Worm (Caenorhabditis elegans) whole organism, L2 larva: ENCODE data around the gene Y51B9A.8.

ENCODE experiments used
- C34F6.9 ChIP-seq: fragments of 150-350 bp; optimal IDR thresholded peaks from 2 replicates; lab custom pipeline; 2014; ENCODE audit warnings: missing biosample characterization, missing genetic modification characterization
- F13H6.1 ChIP-seq: sonication (generic microtip); optimal IDR thresholded peaks from 2 replicates; lab custom pipeline; 2016; ENCODE audit warnings: missing genetic modification characterization, missing compliant biosample characterization
- ZK546.5 ChIP-seq: sonication (generic microtip); optimal IDR thresholded peaks from 2 replicates; lab custom pipeline; 2017; ENCODE audit warnings: missing biosample characterization, missing genetic modification characterization
- alr-1 ChIP-seq: fragments of 150-350 bp; optimal IDR thresholded peaks from 2 replicates; lab custom pipeline; 2014; ENCODE audit warnings: missing biosample characterization, missing genetic modification characterization
- aly-2 ChIP-seq: fragments of 150-350 bp; optimal IDR thresholded peaks from 2 replicates; lab custom pipeline; 2014; ENCODE audit warnings: missing biosample characterization, missing genetic modification characterization
- ceh-16 ChIP-seq: fragments of 150-350 bp; optimal IDR thresholded peaks from 2 replicates; lab custom pipeline; 2014; ENCODE audit warnings: missing biosample characterization, missing genetic modification characterization
- ceh-82 ChIP-seq: fragments of 150-350 bp; optimal IDR thresholded peaks from 2 replicates; lab custom pipeline; 2014; ENCODE audit warnings: missing biosample characterization, missing genetic modification characterization
- dmd-4 ChIP-seq: sonication (generic microtip); optimal IDR thresholded peaks from 2 replicates; lab custom pipeline; 2017; ENCODE audit warnings: missing biosample characterization, missing genetic modification characterization
- egl-27 ChIP-seq: sonication (generic microtip); optimal IDR thresholded peaks from 3 replicates; lab custom pipeline; 2017; ENCODE audit warnings: missing biosample characterization, missing genetic modification reagents, missing genetic modification characterization
- elt-1 ChIP-seq: fragments of 150-350 bp; optimal IDR thresholded peaks from 2 replicates; lab custom pipeline; 2014; ENCODE audit warnings: missing biosample characterization, missing genetic modification characterization
- fos-1 ChIP-seq: fragments of 150-350 bp; optimal IDR thresholded peaks from 2 replicates; lab custom pipeline; 2014; ENCODE audit warnings: missing biosample characterization, missing genetic modification characterization
- gmeb-1 ChIP-seq: fragments of 150-350 bp; optimal IDR thresholded peaks from 2 replicates; lab custom pipeline; 2014; ENCODE audit warnings: missing biosample characterization, missing genetic modification characterization
- lin-11 ChIP-seq: fragments of 150-350 bp; sonication (generic microtip); optimal IDR thresholded peaks from 2 replicates; lab custom pipeline; 2014; ENCODE audit warnings: missing biosample characterization, missing genetic modification characterization, inconsistent platforms, mixed read lengths
- lin-39 ChIP-seq: fragments of 150-350 bp; optimal IDR thresholded peaks from 2 replicates; lab custom pipeline; 2014; ENCODE audit warnings: missing biosample characterization, missing genetic modification reagents, missing genetic modification characterization
- lsy-2 ChIP-seq, 2 experiments: fragments of 150-350 bp in 1 of 2; sonication (generic microtip) in 1 of 2; optimal IDR thresholded peaks; 2 replicates each; lab custom pipeline; 2014 to 2017; ENCODE audit warnings: missing biosample characterization in 2 of 2, missing genetic modification characterization in 2 of 2
- mab-5 ChIP-seq: fragments of 150-350 bp; optimal IDR thresholded peaks from 2 replicates; lab custom pipeline; 2014; ENCODE audit warnings: missing biosample characterization, missing genetic modification characterization
- mbf-1 ChIP-seq: sonication (generic microtip); optimal IDR thresholded peaks from 2 replicates; lab custom pipeline; 2017; ENCODE audit warnings: missing biosample characterization, missing genetic modification characterization
- mdl-1 ChIP-seq, 2 experiments: fragments of 150-350 bp in 1 of 2; sonication (generic microtip) in 1 of 2; optimal IDR thresholded peaks; 2 replicates each; lab custom pipeline; 2017; ENCODE audit warnings: missing biosample characterization in 2 of 2, missing genetic modification characterization in 2 of 2
- nhr-11 ChIP-seq: fragments of 150-350 bp; optimal IDR thresholded peaks from 2 replicates; lab custom pipeline; 2014; ENCODE audit warnings: missing biosample characterization, missing genetic modification characterization
- nhr-12 ChIP-seq: fragments of 150-350 bp; optimal IDR thresholded peaks from 2 replicates; lab custom pipeline; 2014; ENCODE audit warnings: missing biosample characterization, missing genetic modification characterization
- nhr-21 ChIP-seq: fragments of 150-350 bp; optimal IDR thresholded peaks from 2 replicates; lab custom pipeline; 2014; ENCODE audit warnings: missing biosample characterization, missing genetic modification characterization
- nhr-23 ChIP-seq: fragments of 150-350 bp; optimal IDR thresholded peaks from 2 replicates; lab custom pipeline; 2014; ENCODE audit warnings: missing biosample characterization, missing genetic modification reagents, missing genetic modification characterization
- nhr-237 ChIP-seq: fragments of 150-350 bp; optimal IDR thresholded peaks from 2 replicates; lab custom pipeline; 2014; ENCODE audit warnings: missing biosample characterization, missing genetic modification characterization
- nhr-25 ChIP-seq: fragments of 150-350 bp; sonication (generic microtip); optimal IDR thresholded peaks from 3 replicates; lab custom pipeline; 2014; ENCODE audit warnings: missing biosample characterization, missing genetic modification characterization
- nhr-6 ChIP-seq: fragments of 150-350 bp; optimal IDR thresholded peaks from 2 replicates; lab custom pipeline; 2014; ENCODE audit warnings: missing biosample characterization, missing genetic modification characterization
- nhr-77 ChIP-seq: fragments of 150-350 bp; optimal IDR thresholded peaks from 2 replicates; lab custom pipeline; 2014; ENCODE audit warnings: missing biosample characterization, missing genetic modification characterization
- peb-1 ChIP-seq: fragments of 150-350 bp; optimal IDR thresholded peaks from 2 replicates; lab custom pipeline; 2014; ENCODE audit warnings: missing biosample characterization, missing genetic modification characterization
- sem-4 ChIP-seq: fragments of 150-350 bp; optimal IDR thresholded peaks from 2 replicates; lab custom pipeline; 2014; ENCODE audit warnings: missing biosample characterization, missing genetic modification reagents, missing genetic modification characterization
- sma-3 ChIP-seq: sonication (generic microtip); optimal IDR thresholded peaks from 2 replicates; lab custom pipeline; 2016; ENCODE audit warnings: missing genetic modification reagents, missing genetic modification characterization, missing compliant biosample characterization
- sma-9 ChIP-seq, 2 experiments: fragments of 150-350 bp in 1 of 2; sonication (generic microtip) in 1 of 2; optimal IDR thresholded peaks; 2 replicates each; lab custom pipeline; 2014 to 2016; ENCODE audit warnings: missing genetic modification characterization in 2 of 2, mild to moderate bottlenecking in 1 of 2, missing biosample characterization in 1 of 2, missing compliant biosample characterization in 1 of 2, missing genetic modification reagents in 1 of 2, moderate library complexity in 1 of 2
- snpc-4 ChIP-seq: fragments of 150-350 bp; optimal IDR thresholded peaks from 2 replicates; lab custom pipeline; 2014; ENCODE audit warnings: missing biosample characterization, missing genetic modification characterization
- unc-39 ChIP-seq: fragments of 150-350 bp; optimal IDR thresholded peaks from 2 replicates; lab custom pipeline; 2014; ENCODE audit warnings: missing biosample characterization, missing genetic modification characterization
- ztf-11 ChIP-seq: sonication (generic microtip); optimal IDR thresholded peaks from 2 replicates; lab custom pipeline; 2017; ENCODE audit warnings: missing biosample characterization, missing genetic modification characterization
- ztf-4 ChIP-seq: fragments of 150-350 bp; optimal IDR thresholded peaks from 2 replicates; lab custom pipeline; 2014; ENCODE audit warnings: missing biosample characterization, missing genetic modification characterization

The Y51B9A.8 gene

DNA sequence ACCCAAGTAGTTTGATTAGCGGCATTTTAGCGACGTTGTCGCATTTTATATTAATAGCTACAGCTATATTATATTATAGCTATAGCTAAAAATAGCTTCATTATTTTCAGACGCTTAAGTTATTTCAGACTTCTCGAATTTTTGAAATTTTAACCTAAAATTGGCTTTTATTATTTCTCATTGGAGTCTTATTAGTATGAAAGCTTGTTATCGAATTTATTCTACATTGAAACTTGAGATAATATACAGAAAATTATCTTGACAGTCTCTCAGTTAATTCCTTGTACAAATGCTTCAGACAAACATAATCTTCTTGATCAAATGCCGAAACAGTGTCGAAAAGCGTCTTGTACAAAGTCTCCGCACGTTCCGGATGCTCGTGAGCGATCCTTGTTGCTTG is 18.9 kb upstream of the Y51B9A.8 start, which contains the start of gene srh-48:
Gene srh-48, plus strand, starts transcription at position 301 of the 400 bp plus-strand sequence.
- TF ChIP-seq nhr-12 (tag; lab: Kevin White, UChicago), result no peak
- no peak for TF ChIP-seq ceh-82 (tag; lab: Kevin White, UChicago)
- no peak for TF ChIP-seq snpc-4
- TF ChIP-seq gmeb-1 (tag; lab: Kevin White, UChicago), result no peak
- no peak for TF ChIP-seq mab-5 (tag; lab: Kevin White, UChicago)
- TF ChIP-seq nhr-23 (tag; lab: Kevin White, UChicago), result no peak
- TF ChIP-seq lsy-2 (tag; optimal IDR thresholded peaks at IDR 0.05; lab: Kevin White, UChicago), result no peak
- TF ChIP-seq sma-9 (GFP tag; optimal IDR thresholded peaks at IDR 0.05; lab: Kevin White, UChicago), result no peak
- no peak for TF ChIP-seq sma-9 (tag; optimal IDR thresholded peaks at IDR 0.05; lab: Kevin White, UChicago)
- no peak for TF ChIP-seq sma-3 (GFP tag; lab: Kevin White, UChicago)

- TF ChIP-seq aly-2 (tag; lab: Kevin White, UChicago), result no peak
- no peak for TF ChIP-seq F13H6.1
- no peak for TF ChIP-seq nhr-237 (tag; lab: Kevin White, UChicago)
- TF ChIP-seq lsy-2 (tag; optimal IDR thresholded peaks at IDR 0.05; lab: Kevin White, UChicago), result no peak
- TF ChIP-seq mdl-1 (tag; optimal IDR thresholded peaks at IDR 0.05; lab: Kevin White, UChicago), result no peak
- no peak for TF ChIP-seq dmd-4
- TF ChIP-seq fos-1 (tag; lab: Kevin White, UChicago), result no peak
- no peak for TF ChIP-seq elt-1 (tag; lab: Kevin White, UChicago)
- TF ChIP-seq ZK546.5 (tag; lab: Kevin White, UChicago), result no peak
- TF ChIP-seq nhr-12 (tag; lab: Kevin White, UChicago), result no peak
- no peak for TF ChIP-seq C34F6.9 (tag; lab: Kevin White, UChicago)
- no peak for TF ChIP-seq nhr-25 (tag; lab: Kevin White, UChicago)
- TF ChIP-seq, all 48 proteins: peak for 0
Observed at ce11 chrII:9385241-9385640, 13.4 kb upstream of the Y51B9A.8 start, which contains the start of gene C06C3.7. Gene C06C3.7, plus strand, starts transcription at chrII:9385541.

- no peak for TF ChIP-seq ceh-16 (tag; lab: Kevin White, UChicago)
- TF ChIP-seq sem-4 (tag; lab: Kevin White, UChicago), result no peak
- no peak for TF ChIP-seq nhr-23 (tag; lab: Kevin White, UChicago)
- no peak for TF ChIP-seq nhr-21 (tag; lab: Kevin White, UChicago)
- TF ChIP-seq ZK546.5 (tag; lab: Kevin White, UChicago), result no peak
Observed at ce11 chrII:9392724-9393123, 5.9 kb upstream of the Y51B9A.8 start, which contains the start of gene lido-17. Gene lido-17, minus strand, starts transcription at chrII:9392824.

ce11 chrII:9397496-9397895 is 1.2 kb upstream of the Y51B9A.8 start, which contains the start of gene Y51B9A.9:
Gene Y51B9A.9, minus strand, starts transcription at chrII:9397596.
- no peak for TF ChIP-seq mbf-1 (tag; lab: Kevin White, UChicago)
- no peak for TF ChIP-seq nhr-11 (tag; lab: Kevin White, UChicago)
- TF ChIP-seq lin-39 (tag; lab: Kevin White, UChicago), result no peak
- no peak for TF ChIP-seq sem-4 (tag; lab: Kevin White, UChicago)
- TF ChIP-seq alr-1 (tag; lab: Kevin White, UChicago), result no peak
- TF ChIP-seq ZK546.5 (tag; lab: Kevin White, UChicago), result no peak
- TF ChIP-seq nhr-77 (tag; lab: Kevin White, UChicago), result no peak
- TF ChIP-seq mdl-1 (tag; optimal IDR thresholded peaks at IDR 0.05; lab: Kevin White, UChicago), result no peak
- TF ChIP-seq dmd-4, result no peak
- TF ChIP-seq unc-39 (tag; lab: Kevin White, UChicago), result no peak
- no peak for TF ChIP-seq egl-27 (tag; lab: Kevin White, UChicago)
- no peak for TF ChIP-seq lin-11 (tag; lab: Kevin White, UChicago)
- TF ChIP-seq ceh-16 (tag; lab: Kevin White, UChicago), result no peak
- no peak for TF ChIP-seq mab-5 (tag; lab: Kevin White, UChicago)
- no peak for TF ChIP-seq elt-1 (tag; lab: Kevin White, UChicago)
- no peak for TF ChIP-seq ztf-4 (tag; lab: Kevin White, UChicago)
- no peak for TF ChIP-seq C34F6.9 (tag; lab: Kevin White, UChicago)

DNA sequence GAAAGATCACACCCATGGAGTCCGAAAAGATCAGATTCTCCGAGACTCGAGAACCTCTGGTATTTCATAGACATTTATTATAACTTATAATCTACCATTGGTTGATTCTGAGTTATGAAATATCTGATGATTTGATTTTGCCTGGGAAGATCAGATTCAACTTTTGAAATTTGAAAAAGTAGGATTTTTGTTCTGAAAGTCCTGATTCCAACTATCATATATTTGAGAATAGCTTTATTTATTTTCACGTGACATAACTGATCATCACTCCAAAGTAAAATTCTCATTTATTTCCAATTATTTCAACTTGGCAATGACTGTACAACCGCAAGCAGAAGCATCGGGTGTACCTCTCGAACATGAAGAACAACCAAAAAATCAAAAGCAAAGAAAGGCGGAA is 1.1 kb downstream of the Y51B9A.8 start, which contains the start of gene Y51B9A.7:
Gene Y51B9A.7, plus strand, starts transcription at position 301 of the 400 bp plus-strand sequence.
- TF ChIP-seq sma-3 (GFP tag; lab: Kevin White, UChicago) (no peak), nhr-12 (tag; lab: Kevin White, UChicago) (no peak), gmeb-1 (tag; lab: Kevin White, UChicago) (no peak), nhr-77 (tag; lab: Kevin White, UChicago) (no peak), ztf-4 (tag; lab: Kevin White, UChicago) (no peak), nhr-6 (no peak), sem-4 (tag; lab: Kevin White, UChicago) (no peak), peb-1 (tag; lab: Kevin White, UChicago) (no peak), ztf-11 (tag; lab: Kevin White, UChicago) (no peak), mdl-1 (tag; optimal IDR thresholded peaks at IDR 0.05; lab: Kevin White, UChicago) (no peak)
